Worm (Caenorhabditis elegans) whole organism, L3 larva: ENCODE measurements around the gene Y45F10C.4.

ENCODE experiments used
- fkh-10 ChIP-seq: sonication (generic microtip); optimal IDR thresholded peaks from 2 replicates; lab custom pipeline; 2017; ENCODE audit warnings: missing biosample characterization, missing genetic modification reagents, missing genetic modification characterization
- fos-1 ChIP-seq: fragments of 150-350 bp; optimal IDR thresholded peaks from 2 replicates; lab custom pipeline; 2014; ENCODE audit warnings: missing biosample characterization, missing genetic modification characterization
- jun-1 ChIP-seq: fragments of 150-350 bp; optimal IDR thresholded peaks from 2 replicates; lab custom pipeline; 2014; ENCODE audit warnings: missing biosample characterization, missing genetic modification reagents, missing genetic modification characterization
- nhr-11 ChIP-seq: fragments of 150-350 bp; optimal IDR thresholded peaks from 2 replicates; lab custom pipeline; 2014; ENCODE audit warnings: missing biosample characterization, missing genetic modification characterization
- unc-62 ChIP-seq: fragments of 150-350 bp; sonication (generic microtip); optimal IDR thresholded peaks from 4 replicates; lab custom pipeline; 2014; ENCODE audit warnings: missing biosample characterization, missing genetic modification reagents, missing genetic modification characterization

ce11 chrIV:13696900-13697299 lies 32.9 kb upstream of the Y45F10C.4 start:
- TF ChIP-seq fos-1 (tag; lab: Kevin White, UChicago) (no peak), unc-62 (GFP tag; lab: Kevin White, UChicago) (no peak), nhr-11 (tag; lab: Kevin White, UChicago) (no peak), fkh-10 (GFP tag; lab: Kevin White, UChicago) (no peak), jun-1 (tag; lab: Kevin White, UChicago) (no peak)
